Worm (Caenorhabditis elegans) whole organism, young adult: ENCODE results near the gene R07B7.10.

Source experiments
- C17E4.6 ChIP-seq: fragments of 200-800 bp; sonication (Bioruptor generic); IDR thresholded peaks from 2 replicates; pipeline ENCODE4 v1.3.6; 2022; ENCODE audit warnings: missing genetic modification reagents, missing genetic modification characterization, missing compliant biosample characterization
- Y79H2A.3 ChIP-seq: fragments of 200-800 bp; sonication (Bioruptor generic); conservative IDR thresholded peaks from 2 replicates; pipeline ENCODE4 v1.3.6; 2022; ENCODE audit warnings: missing genetic modification reagents, missing genetic modification characterization, missing compliant biosample characterization
- atf-7 ChIP-seq: sonication (generic microtip); optimal IDR thresholded peaks from 2 replicates; lab custom pipeline; 2017; ENCODE audit warnings: mild to moderate bottlenecking, missing genetic modification characterization, missing compliant biosample characterization
- somi-1 ChIP-seq: fragments of 200-800 bp; sonication (Bioruptor generic); optimal IDR thresholded peaks from 2 replicates; lab custom pipeline; 2018; ENCODE audit warnings: mild to moderate bottlenecking, missing genetic modification characterization, missing compliant biosample characterization
- ztf-26 ChIP-seq: sonication (generic microtip); optimal IDR thresholded peaks from 2 replicates; lab custom pipeline; 2017; ENCODE audit warnings: missing genetic modification characterization, missing compliant biosample characterization

DNA sequence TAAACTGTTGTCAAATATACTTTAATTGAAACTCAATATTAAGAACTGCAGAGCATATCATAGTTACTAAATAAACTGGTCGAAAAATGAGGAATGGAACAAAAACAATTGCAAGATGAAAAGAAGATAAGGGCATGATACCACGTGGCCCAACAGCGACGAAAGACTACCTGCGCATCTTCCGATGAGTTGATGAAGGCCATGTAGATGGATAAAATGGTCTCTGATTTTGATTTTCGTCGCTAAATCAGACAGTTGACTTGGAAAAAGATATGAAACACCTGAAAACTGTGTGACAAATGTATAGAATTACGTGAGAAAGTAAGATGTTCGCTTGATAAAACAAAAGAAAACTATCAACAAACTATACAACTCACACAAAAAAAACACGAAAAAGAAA, 11.5 kb upstream of the R07B7.10 start:
- TF ChIP-seq somi-1 (no peak), atf-7 (tag; lab: Kevin White, UChicago) (no peak), C17E4.6 (GFP tag; lab: Robert Waterston, UW) (no peak), Y79H2A.3 (GFP tag; lab: Robert Waterston, UW) (no peak), ztf-26 (tag; lab: Kevin White, UChicago) (no peak)
